Worm (Caenorhabditis elegans) whole organism, late embryonic: ENCODE measurements around the gene dyf-3.

ENCODE experiments used
- K09A11.1 ChIP-seq: sonication (generic microtip); optimal IDR thresholded peaks from 2 replicates; lab custom pipeline; 2017; ENCODE audit warnings: antibody characterized with exemption, mild to moderate bottlenecking, missing genetic modification characterization, missing compliant biosample characterization; ENCODE audit not compliant: insufficient read depth
- T23F11.4 ChIP-seq: fragments of 200-800 bp; sonication (Bioruptor generic); optimal IDR thresholded peaks from 2 replicates; lab custom pipeline; 2018; ENCODE audit warnings: mild to moderate bottlenecking, missing genetic modification characterization, missing compliant biosample characterization
- ahr-1 ChIP-seq: sonication (generic microtip); optimal IDR thresholded peaks from 2 replicates; lab custom pipeline; 2016; ENCODE audit warnings: missing genetic modification characterization, missing compliant biosample characterization
- ama-1 ChIP-seq: fragments of 150-350 bp; optimal IDR thresholded peaks from 2 replicates; lab custom pipeline; 2014
- dmd-4 ChIP-seq: sonication (generic microtip); optimal IDR thresholded peaks from 2 replicates; lab custom pipeline; 2016; ENCODE audit warnings: borderline replicate concordance, missing genetic modification characterization, missing compliant biosample characterization
- eyg-1 ChIP-seq: sonication (generic microtip); optimal IDR thresholded peaks from 2 replicates; lab custom pipeline; 2016; ENCODE audit warnings: missing genotype, missing genetic modification characterization, missing compliant biosample characterization
- fkh-10 ChIP-seq: fragments of 150-350 bp; optimal IDR thresholded peaks from 2 replicates; lab custom pipeline; 2014; ENCODE audit warnings: missing biosample characterization, missing genetic modification reagents, missing genetic modification characterization
- gmeb-2 ChIP-seq: sonication (generic microtip); optimal IDR thresholded peaks from 2 replicates; lab custom pipeline; 2016; ENCODE audit warnings: missing genetic modification characterization, inconsistent platforms, missing compliant biosample characterization
- pqm-1 ChIP-seq: sonication (generic microtip); optimal IDR thresholded peaks from 2 replicates; lab custom pipeline; 2016; ENCODE audit warnings: missing genetic modification characterization, missing compliant biosample characterization

DNA sequence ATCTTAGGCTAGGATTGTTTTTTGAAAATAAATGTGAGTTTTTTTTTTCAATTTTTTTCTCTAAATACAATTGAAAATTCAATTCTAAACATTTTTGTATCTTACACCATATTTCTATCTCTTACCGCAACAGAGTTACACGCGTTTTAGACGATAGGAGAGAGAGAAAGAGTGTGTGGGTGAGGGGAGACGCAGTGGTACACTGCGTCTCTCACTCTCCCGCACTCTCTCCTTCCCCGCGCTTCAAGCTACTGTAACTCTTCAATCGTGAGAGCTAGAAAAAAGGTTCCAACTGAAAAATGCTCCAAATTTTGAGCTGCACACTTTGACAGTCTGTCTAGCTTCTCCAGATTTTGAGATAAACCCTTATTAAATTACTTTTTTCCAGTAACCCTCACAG lies 35.2 kb downstream of the dyf-3 start:
- no peak for TF ChIP-seq pqm-1
- TF ChIP-seq gmeb-2 (tag; lab: Kevin White, UChicago): no peak
- TF ChIP-seq eyg-1 (tag; lab: Kevin White, UChicago): no peak
- no peak for TF ChIP-seq T23F11.4 (GFP tag; lab: Kevin White, UChicago)
- TF ChIP-seq fkh-10 (GFP tag; lab: Kevin White, UChicago): no peak
- TF ChIP-seq K09A11.1 (tag; lab: Kevin White, UChicago): no peak
- TF ChIP-seq dmd-4 (tag; lab: Kevin White, UChicago): no peak
- no peak for TF ChIP-seq ama-1
- TF ChIP-seq ahr-1 (tag; lab: Kevin White, UChicago): no peak
